Fruit fly (Drosophila melanogaster) whole organism, embryonic: ENCODE data around the gene Ppcs.

Source experiments
- Atf3 ChIP-seq: fragments of 200-800 bp; sonication (Bioruptor generic); optimal IDR thresholded peaks from 3 replicates; lab custom pipeline; 2016; ENCODE audit warnings: missing biosample characterization, missing genetic modification characterization
- BtbVII ChIP-seq: fragments of 200-800 bp; sonication (Bioruptor generic); optimal IDR thresholded peaks from 3 replicates; lab custom pipeline; 2017; ENCODE audit warnings: missing biosample characterization, mild to moderate bottlenecking, missing genetic modification characterization
- CG10147 ChIP-seq: fragments of 200-800 bp; sonication (Bioruptor generic); optimal IDR thresholded peaks from 2 replicates; lab custom pipeline; 2019; ENCODE audit warnings: missing biosample characterization, mild to moderate bottlenecking, missing genetic modification characterization, moderate library complexity
- CG11456 ChIP-seq: fragments of 200-800 bp; sonication (Bioruptor generic); IDR thresholded peaks from 3 replicates; pipeline ENCODE4 v1.3.6; 2022; ENCODE audit warnings: missing biosample characterization, missing genetic modification characterization
- CG11723 ChIP-seq: fragments of 200-800 bp; sonication (Bioruptor generic); optimal IDR thresholded peaks from 2 replicates; lab custom pipeline; 2017; ENCODE audit warnings: missing biosample characterization, mild to moderate bottlenecking, missing genetic modification characterization
- CG12744 ChIP-seq: fragments of 200-800 bp; sonication (Bioruptor generic); optimal IDR thresholded peaks from 2 replicates; lab custom pipeline; 2016; ENCODE audit warnings: missing biosample characterization, missing genetic modification characterization
- CG16779 ChIP-seq: fragments of 200-800 bp; sonication (Bioruptor generic); IDR thresholded peaks from 2 replicates; pipeline ENCODE4 v1.3.6; 2022; ENCODE audit warnings: missing biosample characterization, missing genetic modification characterization
- CG17361 ChIP-seq: fragments of 200-800 bp; sonication (Bioruptor generic); IDR thresholded peaks from 3 replicates; pipeline ENCODE4 v1.3.6; 2022; ENCODE audit warnings: missing biosample characterization, missing genetic modification characterization
- CG17568 ChIP-seq: fragments of 200-800 bp; sonication (Bioruptor generic); optimal IDR thresholded peaks from 2 replicates; lab custom pipeline; 2018; ENCODE audit warnings: missing biosample characterization, mild to moderate bottlenecking, missing genetic modification characterization, moderate library complexity
- CG18599 ChIP-seq: fragments of 200-800 bp; sonication (Bioruptor generic); optimal IDR thresholded peaks from 3 replicates; lab custom pipeline; 2017; ENCODE audit warnings: missing biosample characterization, missing genetic modification characterization, mild to moderate bottlenecking, moderate library complexity, missing genetic modification reagents
- CG2129 ChIP-seq: fragments of 200-800 bp; sonication (Bioruptor generic); IDR thresholded peaks from 2 replicates; pipeline ENCODE4 v1.3.6; 2022; ENCODE audit warnings: missing biosample characterization, missing genetic modification characterization; ENCODE audit not compliant: partially characterized antibody
- CG2199 ChIP-seq: fragments of 200-800 bp; sonication (Bioruptor generic); IDR thresholded peaks from 3 replicates; pipeline ENCODE4 v1.3.6; 2022; ENCODE audit warnings: missing biosample characterization, missing genetic modification characterization
- CG2712 ChIP-seq: fragments of 200-800 bp; optimal IDR thresholded peaks from 3 replicates; lab custom pipeline; 2019; ENCODE audit warnings: missing biosample characterization, mild to moderate bottlenecking, missing genetic modification characterization, moderate library complexity
- CG3065 ChIP-seq: fragments of 200-800 bp; sonication (Bioruptor generic); optimal IDR thresholded peaks from 2 replicates; lab custom pipeline; 2016; ENCODE audit warnings: missing biosample characterization, missing genetic modification characterization
- CG3847 ChIP-seq: fragments of 200-800 bp; sonication (Bioruptor generic); IDR thresholded peaks from 2 replicates; pipeline ENCODE4 v1.3.6; 2022; ENCODE audit warnings: missing biosample characterization, missing genetic modification characterization
- CG3995 ChIP-seq: fragments of 200-800 bp; sonication (Bioruptor generic); optimal IDR thresholded peaks from 3 replicates; lab custom pipeline; 2016; ENCODE audit warnings: missing biosample characterization, missing genetic modification characterization
- CG7357 ChIP-seq: fragments of 200-800 bp; sonication (Bioruptor generic); IDR thresholded peaks from 3 replicates; pipeline ENCODE4 v1.3.6; 2022; ENCODE audit warnings: missing biosample characterization, missing genetic modification characterization
- CG9215 ChIP-seq: fragments of 200-800 bp; sonication (Bioruptor generic); IDR thresholded peaks from 2 replicates; pipeline ENCODE4 v1.3.6; 2022; ENCODE audit warnings: missing biosample characterization, missing genetic modification characterization
- CrebB ChIP-seq: fragments of 200-800 bp; sonication (Bioruptor generic); optimal IDR thresholded peaks from 3 replicates; lab custom pipeline; 2018; ENCODE audit warnings: missing biosample characterization, mild to moderate bottlenecking, missing genetic modification characterization
- D ChIP-seq, 2 experiments: fragments of 200-800 bp in 1 of 2; fragments of >200 bp in 1 of 2; sonication (Bioruptor generic) in 1 of 2; optimal IDR thresholded peaks; 2 replicates in 1 of 2; 3 replicates in 1 of 2; lab custom pipeline; 2017; ENCODE audit warnings: mild to moderate bottlenecking in 1 of 2, missing biosample characterization in 1 of 2, missing genetic modification characterization in 1 of 2, missing genetic modification reagents in 1 of 2
- Dbx ChIP-seq: fragments of 200-800 bp; sonication (Bioruptor generic); IDR thresholded peaks from 3 replicates; pipeline ENCODE4 v1.3.6; 2022; ENCODE audit warnings: missing biosample characterization, missing genetic modification characterization
- Drgx ChIP-seq: fragments of 200-800 bp; sonication (Bioruptor generic); IDR thresholded peaks from 2 replicates; pipeline ENCODE4 v1.3.6; 2022; ENCODE audit warnings: missing biosample characterization, missing genetic modification characterization
- ERR ChIP-seq: fragments of 200-800 bp; sonication (Bioruptor generic); optimal IDR thresholded peaks from 2 replicates; lab custom pipeline; 2016; ENCODE audit warnings: missing biosample characterization, missing genetic modification characterization
- Eip74EF ChIP-seq, 2 experiments: fragments of 200-800 bp in 1 of 2; fragments of >200 bp in 1 of 2; sonication (Bioruptor generic) in 1 of 2; optimal IDR thresholded peaks; 2 replicates each; lab custom pipeline; 2017 to 2019; ENCODE audit warnings: missing biosample characterization in 2 of 2, missing genetic modification characterization in 2 of 2, mild to moderate bottlenecking in 1 of 2, moderate library complexity in 1 of 2
- Gsc ChIP-seq: fragments of 200-800 bp; sonication (Bioruptor generic); IDR thresholded peaks from 2 replicates; pipeline ENCODE4 v1.3.6; 2022; ENCODE audit warnings: missing biosample characterization, missing genetic modification characterization
- H2.0 ChIP-seq: fragments of 200-800 bp; sonication (Bioruptor generic); IDR thresholded peaks from 2 replicates; pipeline ENCODE4 v1.3.6; 2022; ENCODE audit warnings: missing biosample characterization, missing genetic modification characterization
- HLH3B ChIP-seq: fragments of 200-800 bp; sonication (Bioruptor generic); IDR thresholded peaks from 2 replicates; pipeline ENCODE4 v1.3.6; 2022; ENCODE audit warnings: missing biosample characterization, missing genetic modification characterization
- HmgD ChIP-seq: fragments of 200-800 bp; sonication (Bioruptor generic); optimal IDR thresholded peaks from 3 replicates; lab custom pipeline; 2016; ENCODE audit warnings: missing biosample characterization, missing genetic modification characterization
- Jarid2 ChIP-seq: fragments of 200-800 bp; sonication (Bioruptor generic); optimal IDR thresholded peaks from 3 replicates; lab custom pipeline; 2017; ENCODE audit warnings: mild to moderate bottlenecking, missing biosample characterization, missing genetic modification reagents, missing genetic modification characterization
- Kr ChIP-seq: fragments of 200-800 bp; sonication (Bioruptor generic); optimal IDR thresholded peaks from 2 replicates; lab custom pipeline; 2017; ENCODE audit warnings: missing biosample characterization, mild to moderate bottlenecking, missing genetic modification characterization
- Lpt ChIP-seq: fragments of >200 bp; optimal IDR thresholded peaks from 2 replicates; lab custom pipeline; 2018; ENCODE audit warnings: missing biosample characterization, missing genetic modification characterization
- Nf-YB ChIP-seq: fragments of 200-800 bp; sonication (Bioruptor generic); optimal IDR thresholded peaks from 3 replicates; lab custom pipeline; 2019; ENCODE audit warnings: missing biosample characterization, mild to moderate bottlenecking, missing genetic modification characterization, moderate library complexity
- Sox102F ChIP-seq: fragments of 200-800 bp; sonication (Bioruptor generic); optimal IDR thresholded peaks from 2 replicates; lab custom pipeline; 2018; ENCODE audit warnings: missing biosample characterization, mild to moderate bottlenecking, missing genetic modification characterization, moderate library complexity
- Xrp1 ChIP-seq: fragments of 200-800 bp; sonication (Bioruptor generic); IDR thresholded peaks from 2 replicates; pipeline ENCODE4 v1.3.6; 2022; ENCODE audit warnings: missing biosample characterization, missing genetic modification characterization
- al ChIP-seq: fragments of 200-800 bp; sonication (Bioruptor generic); IDR thresholded peaks from 2 replicates; pipeline ENCODE4 v1.3.6; 2022; ENCODE audit warnings: missing biosample characterization, missing genetic modification characterization
- ara ChIP-seq: fragments of 200-800 bp; sonication (Bioruptor generic); IDR thresholded peaks from 2 replicates; pipeline ENCODE4 v1.3.6; 2022; ENCODE audit warnings: missing biosample characterization, missing genetic modification characterization
- cg ChIP-seq: fragments of 200-800 bp; sonication (Bioruptor generic); optimal IDR thresholded peaks from 3 replicates; lab custom pipeline; 2019; ENCODE audit warnings: missing biosample characterization, mild to moderate bottlenecking, missing genetic modification characterization, moderate library complexity
- crc ChIP-seq: fragments of 200-800 bp; sonication (Bioruptor generic); optimal IDR thresholded peaks from 2 replicates; lab custom pipeline; 2016; ENCODE audit warnings: missing biosample characterization, missing genetic modification characterization
- dysf ChIP-seq: fragments of 200-800 bp; sonication (Bioruptor generic); IDR thresholded peaks from 3 replicates; pipeline ENCODE4 v1.3.6; 2022; ENCODE audit warnings: missing biosample characterization, missing genetic modification characterization
- fd64A ChIP-seq: fragments of 200-800 bp; sonication (Bioruptor generic); optimal IDR thresholded peaks from 3 replicates; lab custom pipeline; 2018; ENCODE audit warnings: missing biosample characterization, mild to moderate bottlenecking, missing genetic modification characterization
- grn ChIP-seq: fragments of 200-800 bp; sonication (Bioruptor generic); optimal IDR thresholded peaks from 3 replicates; lab custom pipeline; 2017; ENCODE audit warnings: missing biosample characterization, missing genetic modification characterization
- gt ChIP-seq: fragments of 200-800 bp; sonication (Bioruptor generic); IDR thresholded peaks from 2 replicates; pipeline ENCODE4 v1.3.6; 2022; ENCODE audit warnings: missing biosample characterization, missing genetic modification characterization
- h ChIP-seq: fragments of >200 bp; optimal IDR thresholded peaks from 2 replicates; lab custom pipeline; 2017
- repo ChIP-seq: fragments of 200-800 bp; sonication (Bioruptor generic); optimal IDR thresholded peaks from 2 replicates; lab custom pipeline; 2016; ENCODE audit warnings: missing biosample characterization, missing genetic modification characterization
- sd ChIP-seq: fragments of 200-800 bp; sonication (Bioruptor generic); optimal IDR thresholded peaks from 3 replicates; lab custom pipeline; 2018; ENCODE audit warnings: missing biosample characterization, mild to moderate bottlenecking, missing genetic modification characterization, moderate library complexity
- sens-2 ChIP-seq: fragments of 200-800 bp; sonication (Bioruptor generic); IDR thresholded peaks from 2 replicates; pipeline ENCODE4 v1.3.6; 2022; ENCODE audit warnings: missing biosample characterization, missing genetic modification characterization
- so ChIP-seq: fragments of 200-800 bp; sonication (Bioruptor generic); IDR thresholded peaks from 3 replicates; pipeline ENCODE4 v1.3.6; 2022; ENCODE audit warnings: missing biosample characterization, missing genetic modification characterization
- ssp ChIP-seq: fragments of 200-800 bp; sonication (Bioruptor generic); IDR thresholded peaks from 2 replicates; pipeline ENCODE4 v1.3.6; 2022; ENCODE audit warnings: missing biosample characterization, missing genetic modification characterization
- tna ChIP-seq: fragments of 200-800 bp; sonication (Bioruptor generic); IDR thresholded peaks from 2 replicates; pipeline ENCODE4 v1.3.6; 2022; ENCODE audit warnings: missing biosample characterization, missing genetic modification characterization; ENCODE audit not compliant: partially characterized antibody

Gene Ppcs

dm6 chr3R:19151848-19152787 lies 4.4 kb upstream of the Ppcs start (continued):
- TF ChIP-seq Sox102F (peak; percentile 63), CG2199 (GFP tag; lab: Robert Waterston, UW) (no peak), so (GFP tag; lab: Robert Waterston, UW) (no peak; the same call in 2 of the 3 replicates), Drgx (GFP tag; lab: Robert Waterston, UW) (peak; percentile 58), ERR (GFP tag; lab: Kevin White, UChicago) (no peak), CG2129 (GFP tag; lab: Robert Waterston, UW) (no peak), cg (GFP tag; lab: Kevin White, UChicago) (no peak), CG2712 (tag; lab: Kevin White, UChicago) (peak; percentile 17), CG11456 (GFP tag; lab: Robert Waterston, UW) (0 out of 3 replicates have a peak, but pooled peaks have one; percentile 40), gt (GFP tag; lab: Robert Waterston, UW) (no peak), HLH3B (GFP tag; lab: Robert Waterston, UW) (peak; percentile 56; the same call in 1 of the 2 replicates), ara (no peak), crc (GFP tag; lab: Kevin White, UChicago) (no peak), CG18599 (GFP tag; lab: Kevin White, UChicago) (peak; percentile 30), ssp (GFP tag; lab: Robert Waterston, UW) (no peak), CG7357 (GFP tag; lab: Robert Waterston, UW) (0 out of 3 replicates have a peak, but pooled peaks have one; percentile 36), CG17361 (GFP tag; lab: Robert Waterston, UW) (0 out of 3 replicates have a peak, but pooled peaks have one; percentile 28), CG12744 (GFP tag; lab: Kevin White, UChicago) (no peak), Lpt (GFP tag; lab: Kevin White, UChicago) (no peak), Kr (GFP tag; lab: Kevin White, UChicago) (no peak), CG11723 (GFP tag; lab: Kevin White, UChicago) (no peak), fd64A (GFP tag; lab: Kevin White, UChicago) (no peak), sd (no peak), al (GFP tag; lab: Robert Waterston, UW) (peak; percentile 49; the same call in 1 of the 2 replicates), Nf-YB (GFP tag; lab: Kevin White, UChicago) (no peak), grn (GFP tag; lab: Kevin White, UChicago) (no peak), CG17568 (GFP tag; lab: Kevin White, UChicago) (no peak), Eip74EF (GFP tag; optimal IDR thresholded peaks at IDR 0.05; lab: Kevin White, UChicago) (peak in 1 of 2 experiments; percentile 0), CG9215 (GFP tag; lab: Robert Waterston, UW) (peak; percentile 34; the same call in 1 of the 2 replicates), tna (no peak), Gsc (GFP tag; lab: Robert Waterston, UW) (no peak), CrebB (tag; lab: Kevin White, UChicago) (no peak), h (no peak), sens-2 (GFP tag; lab: Robert Waterston, UW) (no peak), CG3995 (GFP tag; lab: Kevin White, UChicago) (no peak), CG3847 (GFP tag; lab: Robert Waterston, UW) (no peak), BtbVII (GFP tag; lab: Kevin White, UChicago) (peak; percentile 4), Xrp1 (GFP tag; lab: Robert Waterston, UW) (peak; percentile 50; the same call in 1 of the 2 replicates), Jarid2 (GFP tag; lab: Kevin White, UChicago) (no peak), Atf3 (GFP tag; lab: Kevin White, UChicago) (no peak), Dbx (GFP tag; lab: Robert Waterston, UW) (no peak), CG3065 (no peak), dysf (GFP tag; lab: Robert Waterston, UW) (peak; percentile 49; the same call in 2 of the 3 replicates), HmgD (GFP tag; lab: Kevin White, UChicago) (no peak), H2.0 (GFP tag; lab: Robert Waterston, UW) (peak; percentile 56; the same call in 1 of the 2 replicates), repo (GFP tag; lab: Kevin White, UChicago) (no peak), CG10147 (peak; percentile 19), CG16779 (GFP tag; lab: Robert Waterston, UW) (no peak), D (optimal IDR thresholded peaks at IDR 0.05; lab: Kevin White, UChicago) (no peak), D (GFP tag; optimal IDR thresholded peaks at IDR 0.05; lab: Kevin White, UChicago) (no peak)
